Worm (Caenorhabditis elegans): ENCODE results near the gene C40H1.9.

DNA sequence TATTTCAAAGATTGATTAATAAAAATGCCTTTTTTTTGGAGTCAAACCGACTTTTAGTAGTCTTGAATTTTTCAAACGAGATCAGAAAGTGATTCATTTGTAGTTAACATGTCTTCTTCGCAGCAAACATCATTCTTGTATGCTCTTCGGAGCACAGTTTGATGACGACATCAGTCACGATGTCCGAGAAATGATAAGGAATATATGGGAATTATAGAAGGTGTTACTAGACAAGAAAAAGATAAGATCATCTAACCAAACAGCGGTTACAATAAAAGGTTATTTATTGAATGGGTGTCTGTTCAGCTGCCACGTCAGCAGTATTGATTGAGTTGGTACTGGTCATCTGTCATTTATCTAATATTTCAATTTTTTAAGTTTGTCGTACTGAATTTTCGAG, 46.6 kb downstream of the C40H1.9 start:
- TF ChIP-seq nhr-28 (tag; optimal IDR thresholded peaks at IDR 0.05): no peak
- TF ChIP-seq ama-1 (optimal IDR thresholded peaks at IDR 0.05): no peak
- no peak for TF ChIP-seq ceh-16 (tag; optimal IDR thresholded peaks at IDR 0.05)
- TF ChIP-seq ztf-4 (tag; optimal IDR thresholded peaks at IDR 0.05): no peak
- TF ChIP-seq zag-1 (tag; optimal IDR thresholded peaks at IDR 0.05): no peak
- no peak for TF ChIP-seq ceh-9 (tag; optimal IDR thresholded peaks at IDR 0.05)
- TF ChIP-seq nhr-237 (tag; optimal IDR thresholded peaks at IDR 0.05): no peak
- TF ChIP-seq aly-2 (tag; optimal IDR thresholded peaks at IDR 0.05): no peak
- no peak for TF ChIP-seq sea-2 (GFP tag; optimal IDR thresholded peaks at IDR 0.05)
- no peak for TF ChIP-seq mdl-1 (tag; optimal IDR thresholded peaks at IDR 0.05)

Data from whole organism, L3 larva.